Worm (Caenorhabditis elegans) whole organism, early embryonic: ENCODE results near the gene sri-57.

Experiments
- B0310.2 ChIP-seq: sonication (generic microtip); optimal IDR thresholded peaks from 2 replicates; lab custom pipeline; 2016; ENCODE audit warnings: mild to moderate bottlenecking, missing genetic modification characterization, missing compliant biosample characterization
- F13C5.2 ChIP-seq: sonication (generic microtip); optimal IDR thresholded peaks from 2 replicates; lab custom pipeline; 2017; ENCODE audit warnings: mild to moderate bottlenecking, missing genetic modification characterization, inconsistent platforms, missing compliant biosample characterization
- aly-1 ChIP-seq: sonication (generic microtip); optimal IDR thresholded peaks from 2 replicates; lab custom pipeline; 2016; ENCODE audit warnings: missing genetic modification characterization, missing compliant biosample characterization
- ama-1 ChIP-seq: fragments of 150-350 bp; optimal IDR thresholded peaks from 2 replicates; lab custom pipeline; 2014
- ceh-36 ChIP-seq: sonication (generic microtip); optimal IDR thresholded peaks from 2 replicates; lab custom pipeline; 2016; ENCODE audit warnings: missing genetic modification characterization, inconsistent platforms, missing compliant biosample characterization
- ets-7 ChIP-seq: sonication (generic microtip); optimal IDR thresholded peaks from 2 replicates; lab custom pipeline; 2016; ENCODE audit warnings: missing genotype, missing genetic modification characterization, missing compliant biosample characterization
- flt-1 ChIP-seq: fragments of 200-800 bp; sonication (Bioruptor generic); IDR thresholded peaks from 2 replicates; pipeline ENCODE4 v1.3.6; 2022; ENCODE audit warnings: missing genetic modification characterization, missing compliant biosample characterization
- hmbx-1 ChIP-seq: sonication (generic microtip); optimal IDR thresholded peaks from 2 replicates; lab custom pipeline; 2016; ENCODE audit warnings: mild to moderate bottlenecking, missing genetic modification characterization, missing compliant biosample characterization
- hnd-1 ChIP-seq: sonication (generic microtip); optimal IDR thresholded peaks from 2 replicates; lab custom pipeline; 2016; ENCODE audit warnings: missing genetic modification characterization, missing compliant biosample characterization
- pes-1 ChIP-seq: fragments of 200-800 bp; sonication (Bioruptor generic); IDR thresholded peaks from 2 replicates; pipeline ENCODE4 v1.3.6; 2022; ENCODE audit warnings: missing genetic modification reagents, missing genetic modification characterization, missing compliant biosample characterization
- tbx-11 ChIP-seq: fragments of 200-800 bp; sonication (Bioruptor generic); IDR thresholded peaks from 2 replicates; pipeline ENCODE4 v1.3.6; 2022; ENCODE audit warnings: missing genetic modification characterization, missing compliant biosample characterization
- tbx-37 ChIP-seq: fragments of 200-800 bp; sonication (Bioruptor generic); conservative IDR thresholded peaks from 2 replicates; pipeline ENCODE4 v1.3.6; 2022; ENCODE audit warnings: missing genetic modification reagents, missing genetic modification characterization, missing compliant biosample characterization
- tra-4 ChIP-seq: sonication (generic microtip); optimal IDR thresholded peaks from 2 replicates; lab custom pipeline; 2017; ENCODE audit warnings: missing genetic modification characterization, missing compliant biosample characterization

DNA sequence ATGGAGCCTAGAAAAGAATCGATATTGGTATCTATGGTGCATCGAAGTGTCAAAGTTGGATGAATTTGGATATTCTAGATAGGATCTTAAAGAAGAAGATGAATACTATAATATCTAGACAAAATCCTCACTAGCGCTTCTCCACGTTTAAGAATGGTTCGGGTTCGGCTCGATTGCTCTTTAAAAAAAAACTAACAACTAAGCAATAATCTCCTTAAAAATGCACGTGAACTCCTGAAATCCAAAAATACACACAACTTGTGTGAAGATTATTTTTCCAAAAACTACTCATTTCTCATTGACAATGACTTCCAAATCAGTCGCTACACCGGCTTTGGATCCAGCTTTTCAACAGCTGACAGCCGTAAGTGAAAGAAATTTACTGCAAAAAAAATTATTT lies 41.1 kb downstream of the sri-57 start, which contains the start of gene D2062.1:
- TF ChIP-seq F13C5.2 (tag; lab: Kevin White, UChicago) (no peak), ceh-36 (no peak), hmbx-1 (no peak), B0310.2 (tag; lab: Kevin White, UChicago) (no peak), tra-4 (tag; lab: Kevin White, UChicago) (no peak), flt-1 (GFP tag; lab: Robert Waterston, UW) (no peak), aly-1 (tag; lab: Kevin White, UChicago) (no peak), pes-1 (GFP tag; lab: Robert Waterston, UW) (no peak), tbx-37 (GFP tag; lab: Robert Waterston, UW) (no peak), ama-1 (lab: Kevin White, UChicago) (no peak), ets-7 (tag; lab: Kevin White, UChicago) (no peak), hnd-1 (tag; lab: Kevin White, UChicago) (no peak), tbx-11 (GFP tag; lab: Robert Waterston, UW) (no peak)
